Worm (Caenorhabditis elegans): Measurements from ENCODE around the gene nlp-55.

The nlp-55 gene

DNA sequence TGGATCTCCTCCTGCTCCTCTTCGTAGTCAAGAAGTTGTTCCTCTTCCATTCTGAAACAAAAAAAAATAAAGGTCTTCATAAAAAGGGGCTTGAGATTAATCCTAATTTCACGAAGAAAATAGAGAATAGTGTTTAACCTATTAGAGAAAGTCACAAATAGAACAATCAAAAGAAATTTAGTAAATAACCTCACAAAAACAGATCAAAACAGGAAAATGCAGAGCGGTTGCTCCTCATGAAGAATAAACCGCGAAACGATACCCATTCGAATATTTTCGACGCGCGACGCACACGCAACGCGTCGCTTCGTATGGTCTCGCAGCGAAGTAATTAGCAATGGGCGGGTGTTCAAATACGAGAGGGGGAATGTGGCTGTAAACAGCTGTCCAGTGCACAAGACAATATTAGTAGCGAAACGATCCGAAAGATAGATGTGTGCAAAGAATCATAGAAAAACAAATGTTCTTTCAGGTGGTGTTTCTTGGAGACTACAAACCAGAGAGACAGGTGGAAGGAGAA is 33.7 kb upstream of the nlp-55 start, which contains the start of gene hel-1 (continued):
- TF ChIP-seq D2030.7 (GFP tag; IDR thresholded peaks at IDR 0.05): peak; percentile 46; the same call in 1 of the 2 replicates
- peak; percentile 54 for TF ChIP-seq tbp1 (GFP tag; optimal IDR thresholded peaks at IDR 0.05)
- TF ChIP-seq lsl-1 (GFP tag; optimal IDR thresholded peaks at IDR 0.05): peak; percentile 51
- TF ChIP-seq efl-1 (GFP tag; optimal IDR thresholded peaks at IDR 0.05): peak; percentile 91
- peak; percentile 86 for TF ChIP-seq attf-5 (GFP tag; optimal IDR thresholded peaks at IDR 0.05)
- TF ChIP-seq xnd-1 (tag; optimal IDR thresholded peaks at IDR 0.05): peak; percentile 61
- no peak for TF ChIP-seq rec-8 (tag; optimal IDR thresholded peaks at IDR 0.05)
- TF ChIP-seq lin-35 (GFP tag; optimal IDR thresholded peaks at IDR 0.05): peak in 1 of 3 experiments; percentile 90
- TF ChIP-seq dpl-1 (GFP tag; optimal IDR thresholded peaks at IDR 0.05): peak; percentile 83
- TF ChIP-seq let-526 (GFP tag; IDR thresholded peaks at IDR 0.05): 0 out of 2 replicates have a peak, but pooled peaks have one; percentile 46
- peak; percentile 27 for TF ChIP-seq snpc-3.4 (tag; optimal IDR thresholded peaks at IDR 0.05)
- TF ChIP-seq madf-8 (GFP tag; conservative IDR thresholded peaks at IDR 0.05): peak; percentile 68
- peak; percentile 63 for TF ChIP-seq ceh-91 (GFP tag; IDR thresholded peaks at IDR 0.05)
- TF ChIP-seq dox-1 (GFP tag; IDR thresholded peaks at IDR 0.05): peak; percentile 42; the same call in 1 of the 2 replicates
- TF ChIP-seq ceh-27 (GFP tag; optimal IDR thresholded peaks at IDR 0.05): peak; percentile 79
- no peak for TF ChIP-seq gei-17 (GFP tag; optimal IDR thresholded peaks at IDR 0.05)
- TF ChIP-seq lin-26 (GFP tag; IDR thresholded peaks at IDR 0.05): no peak
- TF ChIP-seq ZK185.1 (tag; optimal IDR thresholded peaks at IDR 0.05; ENCODE audit: poor library complexity, severe bottlenecking): peak; percentile 45
- TF ChIP-seq ceh-100 (GFP tag; IDR thresholded peaks at IDR 0.05): peak; percentile 37; the same call in 1 of the 2 replicates
- peak; percentile 53; the same call in 1 of the 2 replicates for TF ChIP-seq Y53G8AR.9 (GFP tag; conservative IDR thresholded peaks at IDR 0.05)
- TF ChIP-seq Y56A3A.18 (GFP tag; IDR thresholded peaks at IDR 0.05): no peak
- 0 out of 2 replicates have a peak, but pooled peaks have one; percentile 26 for TF ChIP-seq lir-1 (GFP tag; conservative IDR thresholded peaks at IDR 0.05)
- peak; percentile 55; the same call in 1 of the 2 replicates for TF ChIP-seq hmg-1.2 (GFP tag; IDR thresholded peaks at IDR 0.05)

DNA sequence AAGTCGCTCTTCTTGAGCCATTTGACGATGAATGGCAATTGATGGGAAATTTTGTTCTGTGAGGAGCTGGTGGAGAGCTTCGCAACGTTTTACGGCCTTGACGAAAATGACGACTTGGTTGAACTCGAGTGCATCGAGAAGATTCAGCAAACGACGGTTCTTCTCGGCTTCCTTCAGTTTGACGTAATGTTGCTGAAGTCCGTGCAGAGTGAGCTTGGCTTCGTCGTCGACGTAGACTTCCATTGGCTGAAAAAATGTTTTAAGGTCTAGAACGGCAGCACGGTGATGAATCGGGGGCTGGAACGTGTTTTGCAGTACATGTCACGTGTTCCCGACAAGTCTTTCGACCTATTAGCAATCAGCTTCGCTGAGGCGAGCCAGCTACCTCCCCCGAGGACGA is 32.3 kb upstream of the nlp-55 start:
- TF ChIP-seq ama-1 (optimal IDR thresholded peaks at IDR 0.05): no peak
- peak in 1 of 2 experiments; percentile 28 for TF ChIP-seq ama-1 (GFP tag; optimal IDR thresholded peaks at IDR 0.05)
- no peak for TF ChIP-seq let-526 (GFP tag; IDR thresholded peaks at IDR 0.05)
- no peak for TF ChIP-seq dpff-1 (tag; optimal IDR thresholded peaks at IDR 0.05)
- no peak for TF ChIP-seq attf-6 (GFP tag; IDR thresholded peaks at IDR 0.05)

DNA sequence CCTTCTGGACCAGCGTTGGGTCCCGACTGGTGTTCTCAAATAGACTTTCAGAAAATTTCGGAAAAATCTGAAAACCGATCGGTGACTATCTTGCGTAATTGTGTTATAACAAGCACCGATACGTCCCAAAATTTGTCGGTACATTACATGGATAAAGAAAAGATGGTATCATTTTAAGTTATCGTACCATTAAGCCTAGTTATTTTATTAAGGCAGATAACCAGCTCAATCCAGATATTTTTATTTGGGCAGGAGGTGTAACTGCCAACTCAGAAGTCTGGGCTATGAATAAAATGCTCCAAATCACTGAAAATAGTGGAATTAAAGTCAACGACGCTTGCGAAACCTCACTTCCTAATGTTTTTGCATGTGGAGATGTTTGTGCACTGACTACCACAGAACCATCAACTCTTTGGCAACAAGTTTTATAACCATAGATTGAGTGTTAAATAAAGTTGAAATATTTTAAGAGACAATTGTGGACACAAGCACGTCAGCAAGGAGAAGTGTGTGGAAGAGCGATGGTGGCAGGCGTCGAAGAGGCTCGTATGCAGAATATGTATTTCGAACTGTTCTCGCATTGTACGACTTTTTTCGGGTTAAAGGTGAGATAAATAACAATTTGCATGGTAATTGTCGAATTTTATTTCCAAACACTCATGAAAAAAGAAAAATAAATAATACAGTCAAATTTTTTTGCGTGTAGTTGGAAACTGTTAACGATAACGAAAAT is 31.2 kb upstream of the nlp-55 start:
- no peak for TF ChIP-seq rpc-1 (optimal IDR thresholded peaks at IDR 0.05)
- no peak for TF ChIP-seq rpc-1 (tag; optimal IDR thresholded peaks at IDR 0.05)
- TF ChIP-seq rec-8 (tag; optimal IDR thresholded peaks at IDR 0.05): peak in 1 of 2 experiments; percentile 17
- peak; percentile 34 for TF ChIP-seq repo-1 (tag; optimal IDR thresholded peaks at IDR 0.05)
- no peak for TF ChIP-seq nhr-90 (tag; optimal IDR thresholded peaks at IDR 0.05)
- TF ChIP-seq madf-3 (GFP tag; IDR thresholded peaks at IDR 0.05): peak; percentile 85
- no peak for TF ChIP-seq lsy-27 (tag; optimal IDR thresholded peaks at IDR 0.05; ENCODE audit: borderline replicate concordance, insufficient read depth)
- TF ChIP-seq tlf-1 (GFP tag; optimal IDR thresholded peaks at IDR 0.05): peak; percentile 51
- TF ChIP-seq hsf-1 (GFP tag; IDR thresholded peaks at IDR 0.05): peak; percentile 44; the same call in 1 of the 2 replicates
- no peak for TF ChIP-seq dox-1 (GFP tag; IDR thresholded peaks at IDR 0.05)
- TF ChIP-seq ama-1 (optimal IDR thresholded peaks at IDR 0.05): no peak
- peak in 1 of 2 experiments; percentile 43 for TF ChIP-seq ama-1 (GFP tag; optimal IDR thresholded peaks at IDR 0.05)
- peak; percentile 52; the same call in 1 of the 2 replicates for TF ChIP-seq Y79H2A.3 (GFP tag; conservative IDR thresholded peaks at IDR 0.05)
- TF ChIP-seq ceh-58 (GFP tag; IDR thresholded peaks at IDR 0.05): 0 out of 2 replicates have a peak, but pooled peaks have one; percentile 48
- TF ChIP-seq atf-7 (tag; optimal IDR thresholded peaks at IDR 0.05): no peak
- peak; percentile 14 for TF ChIP-seq athp-1 (tag; optimal IDR thresholded peaks at IDR 0.05)
- no peak for TF ChIP-seq lir-1 (GFP tag; conservative IDR thresholded peaks at IDR 0.05)
- no peak for TF ChIP-seq nhr-179 (tag; optimal IDR thresholded peaks at IDR 0.05)
- 0 out of 2 replicates have a peak, but pooled peaks have one; percentile 34 for TF ChIP-seq ztf-25 (GFP tag; IDR thresholded peaks at IDR 0.05)
- TF ChIP-seq Y53G8AR.9 (GFP tag; conservative IDR thresholded peaks at IDR 0.05): 0 out of 2 replicates have a peak, but pooled peaks have one; percentile 50
- TF ChIP-seq F37B4.10 (GFP tag; IDR thresholded peaks at IDR 0.05): no peak
- no peak for TF ChIP-seq unc-62 (GFP tag; optimal IDR thresholded peaks at IDR 0.05)
- TF ChIP-seq F57A8.1 (GFP tag; optimal IDR thresholded peaks at IDR 0.05): no peak

All from whole organism, young adult.